Fruit fly (Drosophila melanogaster): ENCODE data around the gene CapaR.
A peak's percentile ranks its signal among the peaks of the same experiment; 100 is the strongest.

The CapaR gene

dm6 chr3L:21509488-21510122 is 52.4 kb downstream of the CapaR start (continued):
- TF ChIP-seq Sox102F (GFP tag; optimal IDR thresholded peaks at IDR 0.05) (peak; percentile 44), HLH54F (GFP tag; optimal IDR thresholded peaks at IDR 0.05) (peak; percentile 6), Rfx (GFP tag; IDR thresholded peaks at IDR 0.05) (peak; percentile 66), Hand (GFP tag; optimal IDR thresholded peaks at IDR 0.05) (peak; percentile 35), gro (GFP tag; optimal IDR thresholded peaks at IDR 0.05) (peak; percentile 39), CG12219 (GFP tag; optimal IDR thresholded peaks at IDR 0.05) (peak; percentile 38), unpg (GFP tag; optimal IDR thresholded peaks at IDR 0.05) (peak; percentile 52), CG3726 (GFP tag; IDR thresholded peaks at IDR 0.05) (no peak), Lpt (GFP tag; optimal IDR thresholded peaks at IDR 0.05) (no peak), gsb (GFP tag; IDR thresholded peaks at IDR 0.05) (no peak), sens (GFP tag) (peak; percentile 90), CG2120 (GFP tag; optimal IDR thresholded peaks at IDR 0.05) (peak; percentile 73), CG15514 (GFP tag; optimal IDR thresholded peaks at IDR 0.05) (peak; percentile 1), CG7556 (GFP tag; optimal IDR thresholded peaks at IDR 0.05) (peak; percentile 51), pho (GFP tag; optimal IDR thresholded peaks at IDR 0.05) (peak; percentile 42), CG17359 (tag; optimal IDR thresholded peaks at IDR 0.05) (peak; percentile 38), CG31365 (tag; optimal IDR thresholded peaks at IDR 0.05) (no peak), toy (GFP tag; IDR thresholded peaks at IDR 0.05) (no peak), tap (tag; optimal IDR thresholded peaks at IDR 0.05) (peak; percentile 43), sug (tag; optimal IDR thresholded peaks at IDR 0.05) (no peak), gfzf (GFP tag; optimal IDR thresholded peaks at IDR 0.05) (no peak), E2f2 (GFP tag; IDR thresholded peaks at IDR 0.05) (peak; percentile 24; the same call in 1 of the 2 replicates), CG4328 (GFP tag; optimal IDR thresholded peaks at IDR 0.05) (no peak), lilli (GFP tag; optimal IDR thresholded peaks at IDR 0.05) (peak; percentile 48), row (GFP tag; IDR thresholded peaks at IDR 0.05) (peak; percentile 71), ssp (GFP tag; IDR thresholded peaks at IDR 0.05) (no peak), CG6254 (GFP tag; optimal IDR thresholded peaks at IDR 0.05) (peak; percentile 37), CG7372 (GFP tag; IDR thresholded peaks at IDR 0.05) (no peak), Gug (GFP tag; IDR thresholded peaks at IDR 0.05) (peak; percentile 41; the same call in 1 of the 4 replicates), CG14441 (GFP tag; IDR thresholded peaks at IDR 0.05) (no peak), Ptx1 (GFP tag; IDR thresholded peaks at IDR 0.05) (peak; percentile 28; the same call in 1 of the 2 replicates), exex (tag; optimal IDR thresholded peaks at IDR 0.05) (peak; percentile 82), Poxn (GFP tag; IDR thresholded peaks at IDR 0.05) (no peak), CG18599 (GFP tag; optimal IDR thresholded peaks at IDR 0.05) (peak; percentile 35), Hr51 (GFP tag; optimal IDR thresholded peaks at IDR 0.05) (peak in 1 of 2 experiments; percentile 49), CG8359 (GFP tag; optimal IDR thresholded peaks at IDR 0.05; ENCODE audit: borderline replicate concordance) (peak; percentile 3), nerfin-2 (GFP tag; IDR thresholded peaks at IDR 0.05; ENCODE audit: partially characterized antibody) (no peak), tgo (GFP tag; IDR thresholded peaks at IDR 0.05) (peak; percentile 26; the same call in 1 of the 3 replicates), CG6813 (GFP tag; optimal IDR thresholded peaks at IDR 0.05) (no peak), CG12391 (tag; optimal IDR thresholded peaks at IDR 0.05) (peak; percentile 53), jigr1 (GFP tag; IDR thresholded peaks at IDR 0.05) (no peak), CG17829 (tag; optimal IDR thresholded peaks at IDR 0.05) (no peak), CG10431 (GFP tag; optimal IDR thresholded peaks at IDR 0.05) (no peak), CG5180 (GFP tag; optimal IDR thresholded peaks at IDR 0.05) (no peak), CG13424 (tag; optimal IDR thresholded peaks at IDR 0.05) (peak; percentile 33), Taf1 (GFP tag; IDR thresholded peaks at IDR 0.05) (no peak), Usf (GFP tag; optimal IDR thresholded peaks at IDR 0.05) (no peak), CG8924 (tag; optimal IDR thresholded peaks at IDR 0.05) (no peak), CG12104 (GFP tag; optimal IDR thresholded peaks at IDR 0.05) (no peak), pnt (GFP tag; optimal IDR thresholded peaks at IDR 0.05) (peak; percentile 11)

All from whole organism, embryonic.